Fruit fly (Drosophila melanogaster) whole organism, prepupa: Measurements from ENCODE around the gene Fdx2.

ENCODE experiments used
- Blimp-1 ChIP-seq: fragments of 200-800 bp; sonication (Bioruptor generic); optimal IDR thresholded peaks from 3 replicates; lab custom pipeline; 2017; ENCODE audit warnings: missing biosample characterization, missing genetic modification characterization, mild to moderate bottlenecking, moderate library complexity, missing genetic modification reagents
- CG10669 ChIP-seq: fragments of 200-800 bp; sonication (Bioruptor generic); optimal IDR thresholded peaks from 3 replicates; lab custom pipeline; 2018; ENCODE audit warnings: missing biosample characterization, mild to moderate bottlenecking, missing genetic modification characterization, moderate library complexity
- CG1621 ChIP-seq: fragments of 200-800 bp; sonication (Bioruptor generic); optimal IDR thresholded peaks from 3 replicates; lab custom pipeline; 2018; ENCODE audit warnings: missing biosample characterization, mild to moderate bottlenecking, missing genetic modification characterization
- CG16779 ChIP-seq: fragments of 200-800 bp; sonication (Bioruptor generic); optimal IDR thresholded peaks from 3 replicates; lab custom pipeline; 2017; ENCODE audit warnings: missing biosample characterization, mild to moderate bottlenecking, missing genetic modification characterization
- CG7368 ChIP-seq: fragments of 200-800 bp; sonication (Bioruptor generic); optimal IDR thresholded peaks from 3 replicates; lab custom pipeline; 2016; ENCODE audit warnings: missing biosample characterization, missing genetic modification characterization
- CG9139 ChIP-seq: fragments of 200-800 bp; sonication (Bioruptor generic); optimal IDR thresholded peaks from 3 replicates; lab custom pipeline; 2017; ENCODE audit warnings: missing biosample characterization, mild to moderate bottlenecking, missing genetic modification characterization
- Eip93F ChIP-seq: fragments of 200-800 bp; sonication (Bioruptor generic); optimal IDR thresholded peaks from 2 replicates; lab custom pipeline; 2016; ENCODE audit warnings: missing biosample characterization, mild to moderate bottlenecking, missing genetic modification characterization
- Hr39 ChIP-seq: fragments of 200-800 bp; sonication (Bioruptor generic); optimal IDR thresholded peaks from 2 replicates; lab custom pipeline; 2016; ENCODE audit warnings: missing biosample characterization, missing genetic modification characterization
- Sox15 ChIP-seq: fragments of 200-800 bp; sonication (Bioruptor generic); optimal IDR thresholded peaks from 3 replicates; lab custom pipeline; 2016; ENCODE audit warnings: missing biosample characterization, missing genetic modification characterization
- acj6 ChIP-seq: fragments of 200-800 bp; sonication (Bioruptor generic); optimal IDR thresholded peaks from 3 replicates; lab custom pipeline; 2016; ENCODE audit warnings: missing biosample characterization, missing genetic modification characterization
- eg ChIP-seq: fragments of 200-800 bp; sonication (Bioruptor generic); IDR thresholded peaks from 3 replicates; pipeline ENCODE4 v1.3.6; 2022; ENCODE audit warnings: missing biosample characterization, missing genetic modification characterization
- fd85E ChIP-seq: fragments of 200-800 bp; sonication (Bioruptor generic); optimal IDR thresholded peaks from 3 replicates; lab custom pipeline; 2016; ENCODE audit warnings: missing biosample characterization, missing genetic modification characterization
- ss ChIP-seq, 2 experiments: fragments of 200-800 bp; sonication (Bioruptor generic); optimal IDR thresholded peaks; 2 replicates in 1 of 2; 3 replicates in 1 of 2; lab custom pipeline; 2017 to 2018; ENCODE audit warnings: mild to moderate bottlenecking in 2 of 2, missing biosample characterization in 2 of 2, missing genetic modification characterization in 2 of 2, moderate library complexity in 1 of 2

dm6 chr3L:4267403-4267802 is 24.9 kb upstream of the Fdx2 start, which contains the start of gene CG33764:
- TF ChIP-seq Eip93F (no peak), Sox15 (GFP tag; lab: Kevin White, UChicago) (no peak), CG16779 (tag; lab: Kevin White, UChicago) (no peak), CG7368 (GFP tag; lab: Kevin White, UChicago) (no peak), eg (GFP tag; lab: Robert Waterston, UW) (no peak), CG10669 (GFP tag; lab: Kevin White, UChicago) (no peak), Hr39 (GFP tag; lab: Kevin White, UChicago) (no peak), acj6 (GFP tag; lab: Kevin White, UChicago) (no peak), fd85E (GFP tag; lab: Kevin White, UChicago) (no peak), Blimp-1 (GFP tag; lab: Kevin White, UChicago) (no peak), CG9139 (GFP tag; lab: Kevin White, UChicago) (no peak), CG1621 (tag; lab: Kevin White, UChicago) (no peak), ss (GFP tag; optimal IDR thresholded peaks at IDR 0.05; lab: Kevin White, UChicago) (no peak)
